ENCODE assay signal across 2 fruit fly cellular contexts in the genomic region with DNA sequence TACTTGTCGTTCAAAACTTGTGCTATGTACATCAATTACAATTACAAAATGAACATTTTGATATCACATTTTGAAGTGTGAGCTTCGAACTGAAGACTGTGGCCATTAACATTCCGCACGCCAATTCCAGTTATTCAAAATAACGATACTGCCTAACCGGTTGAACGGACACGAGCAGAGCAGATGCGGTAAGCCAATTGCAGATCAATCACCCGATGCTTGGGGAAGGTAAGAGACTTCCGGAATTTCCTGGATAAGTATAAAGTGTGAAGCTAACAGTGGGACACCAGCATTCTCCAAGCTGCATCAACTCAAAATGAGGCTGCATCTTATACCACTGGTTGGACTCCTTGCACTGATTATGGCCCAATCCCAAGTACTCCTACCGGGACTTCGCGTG.
TF ChIP-seq lines count a peak whose summit lies in the region.

TSS of gene CG14664 (plus strand) at position 301 of the 400 bp plus-strand sequence.

- TF ChIP-seq CTCF in whole organism, embryonic (GFP tag; optimal IDR thresholded peaks at IDR 0.05; lab: Kevin White, UChicago), result no peak

TF ChIP-seq in whole organism, embryonic, 481 proteins besides CTCF, POLR2A, EP300 and RAD21:
- TF ChIP-seq sc (optimal IDR thresholded peaks at IDR 0.05; lab: Kevin White, UChicago) (no peak), sc (GFP tag; optimal IDR thresholded peaks at IDR 0.05; lab: Kevin White, UChicago) (no peak), CG6654 (GFP tag; optimal IDR thresholded peaks at IDR 0.05; lab: Kevin White, UChicago) (no peak), MBD-R2 (GFP tag; IDR thresholded peaks at IDR 0.05; lab: Robert Waterston, UW) (0 out of 2 replicates have a peak, but pooled peaks have one; percentile 11)

TF ChIP-seq in whole organism, pupa, 21 proteins besides CTCF, POLR2A, EP300 and RAD21:
- no peak for TF ChIP-seq CG8301 (tag; optimal IDR thresholded peaks at IDR 0.05; lab: Kevin White, UChicago)
- TF ChIP-seq Pif1A (GFP tag; optimal IDR thresholded peaks at IDR 0.05; lab: Kevin White, UChicago), result no peak
- TF ChIP-seq CG4496 (GFP tag; IDR thresholded peaks at IDR 0.05; lab: Robert Waterston, UW), result no peak
- no peak for TF ChIP-seq CG13204 (GFP tag; optimal IDR thresholded peaks at IDR 0.05; lab: Kevin White, UChicago)
- TF ChIP-seq fd96Ca (GFP tag; IDR thresholded peaks at IDR 0.05; lab: Robert Waterston, UW), result peak; percentile 26; the same call in 1 of the 3 replicates
